Fruit fly (Drosophila melanogaster): ENCODE results near the gene Fhos.

dm6 chr3L:8746519-8746918 lies 6.9 kb upstream of the Fhos start:
- TF ChIP-seq CG8478 (optimal IDR thresholded peaks at IDR 0.05) (no peak), CTCF (optimal IDR thresholded peaks at IDR 0.05) (no peak)

Measured in S2 (cell line).